Worm (Caenorhabditis elegans): ENCODE measurements around the gene str-185.

DNA sequence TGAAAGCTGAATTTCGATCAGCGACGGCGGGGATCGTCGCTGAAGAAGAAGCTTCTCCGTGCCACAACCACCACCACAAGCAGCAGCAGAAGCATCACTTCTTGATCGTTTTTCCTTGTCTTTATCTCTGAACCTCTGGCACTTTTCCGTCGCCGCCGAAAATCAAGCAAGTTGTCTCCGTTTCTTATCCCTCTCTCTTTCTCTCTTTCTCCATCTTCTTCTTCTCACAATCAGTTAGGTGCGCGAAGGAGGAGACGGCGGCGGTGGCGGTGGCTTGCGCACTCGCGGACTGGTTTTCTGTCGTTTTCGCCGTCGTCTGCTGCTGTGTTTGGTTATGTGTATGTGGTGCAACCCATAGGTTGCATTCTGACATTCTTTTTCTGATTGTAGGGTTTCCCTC, 31.4 kb downstream of the str-185 start:
- no peak for TF ChIP-seq mml-1 (tag; optimal IDR thresholded peaks at IDR 0.05)
- TF ChIP-seq aly-2 (tag; optimal IDR thresholded peaks at IDR 0.05): no peak
- peak in 1 of 3 experiments; percentile 47 for TF ChIP-seq elt-3 (tag; optimal IDR thresholded peaks at IDR 0.05)
- no peak for TF ChIP-seq nhr-28 (tag; optimal IDR thresholded peaks at IDR 0.05)
- no peak for TF ChIP-seq mdl-1 (tag; optimal IDR thresholded peaks at IDR 0.05)
- TF ChIP-seq pha-4 (tag; optimal IDR thresholded peaks at IDR 0.05): peak; percentile 22
- TF ChIP-seq ceh-9 (tag; optimal IDR thresholded peaks at IDR 0.05): no peak
- peak; percentile 49 for TF ChIP-seq ama-1 (optimal IDR thresholded peaks at IDR 0.05)

All from whole organism, L3 larva.